Fruit fly (Drosophila melanogaster) whole organism, embryonic: ENCODE measurements around the gene raptor.

Experiments used
- Awh ChIP-seq: fragments of 200-800 bp; sonication (Bioruptor generic); IDR thresholded peaks from 2 replicates; pipeline ENCODE4, ENCODE4 v1.3.6; 2022; ENCODE audit warnings: missing biosample characterization, missing genetic modification characterization
- B-H1 ChIP-seq: fragments of 200-800 bp; sonication (Bioruptor generic); IDR thresholded peaks from 3 replicates; pipeline ENCODE4 v1.3.6; 2022; ENCODE audit warnings: missing biosample characterization, missing genetic modification characterization
- Blimp-1 ChIP-seq: fragments of 200-800 bp; sonication (Bioruptor generic); optimal IDR thresholded peaks from 3 replicates; lab custom pipeline; 2018; ENCODE audit warnings: missing biosample characterization, missing genetic modification characterization, mild to moderate bottlenecking, moderate library complexity, missing genetic modification reagents
- BtbVII ChIP-seq: fragments of 200-800 bp; sonication (Bioruptor generic); optimal IDR thresholded peaks from 3 replicates; lab custom pipeline; 2017; ENCODE audit warnings: missing biosample characterization, mild to moderate bottlenecking, missing genetic modification characterization
- CG11456 ChIP-seq: fragments of 200-800 bp; sonication (Bioruptor generic); IDR thresholded peaks from 3 replicates; pipeline ENCODE4 v1.3.6; 2022; ENCODE audit warnings: missing biosample characterization, missing genetic modification characterization
- CG11723 ChIP-seq: fragments of 200-800 bp; sonication (Bioruptor generic); optimal IDR thresholded peaks from 2 replicates; lab custom pipeline; 2017; ENCODE audit warnings: missing biosample characterization, mild to moderate bottlenecking, missing genetic modification characterization
- CG13624 ChIP-seq: fragments of 200-800 bp; sonication (Bioruptor generic); optimal IDR thresholded peaks from 2 replicates; lab custom pipeline; 2016; ENCODE audit warnings: missing biosample characterization, missing genetic modification characterization
- CG14014 ChIP-seq: fragments of 200-800 bp; sonication (Bioruptor generic); IDR thresholded peaks from 2 replicates; pipeline ENCODE4 v1.3.6; 2022; ENCODE audit warnings: missing biosample characterization, missing genetic modification characterization
- CG14667 ChIP-seq: fragments of 200-800 bp; sonication (Bioruptor generic); IDR thresholded peaks from 2 replicates; pipeline ENCODE4 v1.3.6; 2022; ENCODE audit warnings: missing biosample characterization, missing genetic modification characterization
- CG17912 ChIP-seq: fragments of 200-800 bp; sonication (Bioruptor generic); optimal IDR thresholded peaks from 2 replicates; lab custom pipeline; 2018; ENCODE audit warnings: missing biosample characterization, mild to moderate bottlenecking, missing genetic modification characterization
- CG18476 ChIP-seq: fragments of 200-800 bp; sonication (Bioruptor generic); optimal IDR thresholded peaks from 2 replicates; lab custom pipeline; 2016; ENCODE audit warnings: missing biosample characterization, mild to moderate bottlenecking, missing genetic modification characterization
- CG3065 ChIP-seq: fragments of 200-800 bp; sonication (Bioruptor generic); optimal IDR thresholded peaks from 2 replicates; lab custom pipeline; 2016; ENCODE audit warnings: missing biosample characterization, missing genetic modification characterization
- CG31441 ChIP-seq: fragments of 200-800 bp; sonication (Bioruptor generic); IDR thresholded peaks from 2 replicates; pipeline ENCODE4 v1.3.6; 2022; ENCODE audit warnings: missing biosample characterization, missing genetic modification characterization
- CG3163 ChIP-seq: fragments of 200-800 bp; sonication (Bioruptor generic); optimal IDR thresholded peaks from 3 replicates; lab custom pipeline; 2016; ENCODE audit warnings: missing biosample characterization, missing genetic modification characterization
- CG32532 ChIP-seq: fragments of 200-800 bp; sonication (Bioruptor generic); IDR thresholded peaks from 2 replicates; pipeline ENCODE4 v1.3.6; 2022; ENCODE audit warnings: missing biosample characterization, missing genetic modification characterization
- CG34376 ChIP-seq: fragments of 200-800 bp; sonication (Bioruptor generic); optimal IDR thresholded peaks from 2 replicates; lab custom pipeline; 2018; ENCODE audit warnings: missing biosample characterization, mild to moderate bottlenecking, missing genetic modification characterization
- CG4707 ChIP-seq: fragments of 200-800 bp; sonication (Bioruptor generic); optimal IDR thresholded peaks from 2 replicates; lab custom pipeline; 2018; ENCODE audit warnings: missing biosample characterization, mild to moderate bottlenecking, missing genetic modification characterization, moderate library complexity
- CG5953 ChIP-seq: fragments of 200-800 bp; sonication (Bioruptor generic); IDR thresholded peaks from 2 replicates; pipeline ENCODE4 v1.3.6; 2022; ENCODE audit warnings: missing biosample characterization, missing genetic modification characterization
- CG9727 ChIP-seq: fragments of 200-800 bp; sonication (Bioruptor generic); optimal IDR thresholded peaks from 3 replicates; lab custom pipeline; 2017; ENCODE audit warnings: missing biosample characterization, mild to moderate bottlenecking, missing genetic modification characterization
- CHES-1-like ChIP-seq: fragments of 200-800 bp; sonication (Bioruptor generic); optimal IDR thresholded peaks from 2 replicates; lab custom pipeline; 2016; ENCODE audit warnings: missing biosample characterization, missing genetic modification characterization
- D ChIP-seq, 2 experiments: fragments of 200-800 bp in 1 of 2; fragments of >200 bp in 1 of 2; sonication (Bioruptor generic) in 1 of 2; optimal IDR thresholded peaks; 2 replicates in 1 of 2; 3 replicates in 1 of 2; lab custom pipeline; 2017; ENCODE audit warnings: mild to moderate bottlenecking in 1 of 2, missing biosample characterization in 1 of 2, missing genetic modification characterization in 1 of 2, missing genetic modification reagents in 1 of 2
- Dek ChIP-seq: fragments of 200-800 bp; sonication (Bioruptor generic); optimal IDR thresholded peaks from 3 replicates; lab custom pipeline; 2019; ENCODE audit warnings: missing biosample characterization, mild to moderate bottlenecking, missing genetic modification characterization, moderate library complexity
- HHEX ChIP-seq: fragments of 200-800 bp; sonication (Bioruptor generic); optimal IDR thresholded peaks from 3 replicates; lab custom pipeline; 2017; ENCODE audit warnings: missing biosample characterization, mild to moderate bottlenecking, missing genetic modification characterization, missing genetic modification reagents
- HLH54F ChIP-seq: fragments of 200-800 bp; sonication (Bioruptor generic); optimal IDR thresholded peaks from 3 replicates; lab custom pipeline; 2016; ENCODE audit warnings: missing biosample characterization, missing genetic modification characterization
- Mrtf ChIP-seq: fragments of 200-800 bp; sonication (Bioruptor generic); IDR thresholded peaks from 3 replicates; pipeline ENCODE4 v1.3.6; 2022; ENCODE audit warnings: missing biosample characterization, missing genetic modification characterization
- NK7.1 ChIP-seq: fragments of 200-800 bp; sonication (Bioruptor generic); optimal IDR thresholded peaks from 3 replicates; lab custom pipeline; 2016; ENCODE audit warnings: missing biosample characterization, missing genetic modification characterization
- Oaz ChIP-seq: fragments of 200-800 bp; sonication (Bioruptor generic); IDR thresholded peaks from 2 replicates; pipeline ENCODE4 v1.3.6; 2022; ENCODE audit warnings: missing biosample characterization, missing genetic modification characterization
- Opbp ChIP-seq: fragments of 200-800 bp; sonication (Bioruptor generic); IDR thresholded peaks from 3 replicates; pipeline ENCODE4 v1.3.6; 2022; ENCODE audit warnings: missing biosample characterization, missing genetic modification characterization; ENCODE audit not compliant: partially characterized antibody
- Poxn ChIP-seq: fragments of 200-800 bp; sonication (Bioruptor generic); IDR thresholded peaks from 2 replicates; pipeline ENCODE4 v1.3.6; 2022; ENCODE audit warnings: missing biosample characterization, missing genetic modification characterization
- cad ChIP-seq: fragments of >200 bp; optimal IDR thresholded peaks from 2 replicates; lab custom pipeline; 2017; ENCODE audit warnings: missing biosample characterization, missing genetic modification characterization
- disco-r ChIP-seq: fragments of 200-800 bp; sonication (Bioruptor generic); optimal IDR thresholded peaks from 2 replicates; lab custom pipeline; 2016; ENCODE audit warnings: missing biosample characterization, missing genetic modification characterization
- dmrt99B ChIP-seq: fragments of 200-800 bp; sonication (Bioruptor generic); optimal IDR thresholded peaks from 2 replicates; lab custom pipeline; 2018; ENCODE audit warnings: missing biosample characterization, mild to moderate bottlenecking, missing genetic modification characterization, moderate library complexity
- exex ChIP-seq: fragments of 200-800 bp; sonication (Bioruptor generic); optimal IDR thresholded peaks from 4 replicates; lab custom pipeline; 2018; ENCODE audit warnings: missing biosample characterization, mild to moderate bottlenecking, missing genetic modification characterization, moderate library complexity
- fd3F ChIP-seq: fragments of 200-800 bp; sonication (Bioruptor generic); optimal IDR thresholded peaks from 2 replicates; lab custom pipeline; 2018; ENCODE audit warnings: missing biosample characterization, mild to moderate bottlenecking, missing genetic modification characterization, moderate library complexity
- ham ChIP-seq: fragments of 200-800 bp; sonication (Bioruptor generic); IDR thresholded peaks from 2 replicates; pipeline ENCODE4 v1.3.6; 2022; ENCODE audit warnings: missing biosample characterization, missing genetic modification characterization
- hb ChIP-seq: fragments of 200-800 bp; sonication (Bioruptor generic); IDR thresholded peaks from 3 replicates; pipeline ENCODE4 v1.3.6; 2022; ENCODE audit warnings: missing biosample characterization, missing genetic modification characterization; ENCODE audit not compliant: partially characterized antibody
- ind ChIP-seq: fragments of 200-800 bp; sonication (Bioruptor generic); optimal IDR thresholded peaks from 3 replicates; lab custom pipeline; 2016; ENCODE audit warnings: missing biosample characterization, missing genetic modification characterization
- lbe ChIP-seq: fragments of 200-800 bp; sonication (Bioruptor generic); optimal IDR thresholded peaks from 2 replicates; lab custom pipeline; 2016; ENCODE audit warnings: missing biosample characterization, mild to moderate bottlenecking, missing genetic modification characterization
- lilli ChIP-seq: fragments of 200-800 bp; sonication (Bioruptor generic); optimal IDR thresholded peaks from 3 replicates; lab custom pipeline; 2016; ENCODE audit warnings: missing biosample characterization, missing genetic modification characterization
- maf-S ChIP-seq: fragments of 200-800 bp; sonication (Bioruptor generic); optimal IDR thresholded peaks from 2 replicates; lab custom pipeline; 2016; ENCODE audit warnings: missing biosample characterization, missing genetic modification characterization
- nmo ChIP-seq: fragments of 200-800 bp; sonication (Bioruptor generic); optimal IDR thresholded peaks from 2 replicates; lab custom pipeline; 2018; ENCODE audit warnings: missing biosample characterization, mild to moderate bottlenecking, missing genetic modification characterization, moderate library complexity
- odd ChIP-seq: fragments of 200-800 bp; sonication (Bioruptor generic); optimal IDR thresholded peaks from 2 replicates; lab custom pipeline; 2017; ENCODE audit warnings: missing biosample characterization, mild to moderate bottlenecking, missing genetic modification characterization
- p53 ChIP-seq: fragments of 200-800 bp; sonication (Bioruptor generic); optimal IDR thresholded peaks from 2 replicates; lab custom pipeline; 2016; ENCODE audit warnings: missing biosample characterization, missing genetic modification characterization
- peb ChIP-seq: fragments of 200-800 bp; sonication (Bioruptor generic); IDR thresholded peaks from 2 replicates; pipeline ENCODE4 v1.3.6; 2022; ENCODE audit warnings: missing biosample characterization, missing genetic modification characterization
- phol ChIP-seq: fragments of 200-800 bp; sonication (Bioruptor generic); optimal IDR thresholded peaks from 3 replicates; lab custom pipeline; 2018; ENCODE audit warnings: missing biosample characterization, mild to moderate bottlenecking, missing genetic modification characterization, moderate library complexity
- pnt ChIP-seq: fragments of 200-800 bp; sonication (Bioruptor generic); optimal IDR thresholded peaks from 3 replicates; lab custom pipeline; 2016; ENCODE audit warnings: missing biosample characterization, missing genetic modification characterization
- scrt ChIP-seq: fragments of 200-800 bp; sonication (Bioruptor generic); optimal IDR thresholded peaks from 2 replicates; lab custom pipeline; 2018; ENCODE audit warnings: missing biosample characterization, mild to moderate bottlenecking, missing genetic modification characterization, moderate library complexity
- sisA ChIP-seq: fragments of 200-800 bp; sonication (Bioruptor generic); IDR thresholded peaks from 2 replicates; pipeline ENCODE4 v1.3.6; 2022; ENCODE audit warnings: missing biosample characterization, missing genetic modification characterization
- trh ChIP-seq: fragments of 200-800 bp; sonication (Bioruptor generic); optimal IDR thresholded peaks from 2 replicates; lab custom pipeline; 2016; ENCODE audit warnings: missing biosample characterization, missing genetic modification characterization
- zen ChIP-seq: fragments of 200-800 bp; sonication (Bioruptor generic); optimal IDR thresholded peaks from 3 replicates; lab custom pipeline; 2018; ENCODE audit warnings: missing biosample characterization, mild to moderate bottlenecking, missing genetic modification characterization, moderate library complexity
- zfh2 ChIP-seq: fragments of 200-800 bp; sonication (Bioruptor generic); optimal IDR thresholded peaks from 2 replicates; lab custom pipeline; 2016; ENCODE audit warnings: missing biosample characterization, missing genetic modification characterization

raptor gene

DNA sequence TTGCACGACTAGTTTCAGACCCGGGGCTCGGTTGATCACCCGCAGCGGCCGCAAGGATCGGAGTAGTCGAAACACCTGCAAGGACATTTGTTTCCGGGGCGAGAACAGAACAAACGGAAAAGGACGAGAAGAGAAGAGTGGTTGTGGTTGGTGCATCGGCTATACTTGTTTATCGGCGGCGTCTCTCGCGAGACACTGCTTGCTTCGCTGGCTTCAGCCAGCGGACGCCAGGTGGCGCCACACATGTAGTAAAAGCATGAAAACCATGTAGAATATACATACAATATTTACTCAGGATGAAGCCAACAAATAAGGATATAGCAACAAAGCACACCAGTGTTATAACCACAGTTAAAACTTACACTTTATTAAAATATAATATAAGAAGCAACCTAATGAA is 19.9 kb upstream of the raptor start (continued):
- no peak for TF ChIP-seq HLH54F (GFP tag; lab: Kevin White, UChicago)
- no peak for TF ChIP-seq CG31441 (GFP tag; lab: Robert Waterston, UW)
- no peak for TF ChIP-seq Poxn
- TF ChIP-seq CG11456 = peak; percentile 89
- peak; percentile 47; the same call in 1 of the 2 replicates for TF ChIP-seq Awh (GFP tag; lab: Robert Waterston, UW)
- 0 out of 2 replicates have a peak, but pooled peaks have one; percentile 37 for TF ChIP-seq Oaz
- TF ChIP-seq sisA (GFP tag; lab: Robert Waterston, UW) = no peak
- peak; percentile 29; the same call in 1 of the 2 replicates for TF ChIP-seq CG14667
- TF ChIP-seq CG4707 (GFP tag; lab: Kevin White, UChicago) = no peak
- no peak for TF ChIP-seq CG11723 (GFP tag; lab: Kevin White, UChicago)
- no peak for TF ChIP-seq dmrt99B
- no peak for TF ChIP-seq exex
- TF ChIP-seq BtbVII (GFP tag; lab: Kevin White, UChicago) = no peak
- no peak for TF ChIP-seq fd3F (GFP tag; lab: Kevin White, UChicago)
- no peak for TF ChIP-seq cad (GFP tag; lab: Kevin White, UChicago)
- TF ChIP-seq B-H1 = no peak
- TF ChIP-seq disco-r (GFP tag; lab: Kevin White, UChicago) = peak; percentile 13
- TF ChIP-seq CG34376 (GFP tag; lab: Kevin White, UChicago) = no peak
- no peak for TF ChIP-seq trh (GFP tag; lab: Kevin White, UChicago)
- peak; percentile 14 for TF ChIP-seq CG3163
- TF ChIP-seq CG18476 = no peak
- TF ChIP-seq ham (GFP tag; lab: Robert Waterston, UW) = no peak
- TF ChIP-seq D (optimal IDR thresholded peaks at IDR 0.05; lab: Kevin White, UChicago) = no peak
- TF ChIP-seq D (GFP tag; optimal IDR thresholded peaks at IDR 0.05; lab: Kevin White, UChicago) = peak; percentile 20
- peak; percentile 19 for TF ChIP-seq HHEX (GFP tag; lab: Kevin White, UChicago)
- TF ChIP-seq Opbp (GFP tag; lab: Robert Waterston, UW) = peak; percentile 53; the same call in 2 of the 3 replicates
- TF ChIP-seq CG17912 (GFP tag; lab: Kevin White, UChicago) = no peak
- 0 out of 2 replicates have a peak, but pooled peaks have one; percentile 22 for TF ChIP-seq CG14014 (GFP tag; lab: Robert Waterston, UW)
- TF ChIP-seq pnt = peak; percentile 4
- TF ChIP-seq Dek = peak; percentile 21
- TF ChIP-seq lbe = no peak
- no peak for TF ChIP-seq Blimp-1 (GFP tag; lab: Kevin White, UChicago)
- 0 out of 2 replicates have a peak, but pooled peaks have one; percentile 17 for TF ChIP-seq peb (GFP tag; lab: Robert Waterston, UW)
- TF ChIP-seq zfh2 (GFP tag; lab: Kevin White, UChicago) = peak; percentile 1
- no peak for TF ChIP-seq maf-S (GFP tag; lab: Kevin White, UChicago)
- TF ChIP-seq zen (tag; lab: Kevin White, UChicago) = peak; percentile 49
- TF ChIP-seq odd = no peak
- TF ChIP-seq p53 = no peak
- no peak for TF ChIP-seq lilli
- peak; percentile 39 for TF ChIP-seq nmo (GFP tag; lab: Kevin White, UChicago)
- TF ChIP-seq CG3065 (GFP tag; lab: Kevin White, UChicago) = no peak
- no peak for TF ChIP-seq hb (GFP tag; lab: Robert Waterston, UW)
- TF ChIP-seq CG32532 (GFP tag; lab: Robert Waterston, UW) = peak; percentile 75
- TF ChIP-seq ind (GFP tag; lab: Kevin White, UChicago) = peak; percentile 41
- peak; percentile 35; the same call in 1 of the 3 replicates for TF ChIP-seq Mrtf (GFP tag; lab: Robert Waterston, UW)
- TF ChIP-seq CHES-1-like (GFP tag; lab: Kevin White, UChicago) = no peak
- TF ChIP-seq NK7.1 (GFP tag; lab: Kevin White, UChicago) = no peak
- TF ChIP-seq scrt (GFP tag; lab: Kevin White, UChicago) = no peak
- TF ChIP-seq phol = peak; percentile 46
- no peak for TF ChIP-seq CG5953 (GFP tag; lab: Robert Waterston, UW)
- TF ChIP-seq CG9727 (GFP tag; lab: Kevin White, UChicago) = peak; percentile 17
- TF ChIP-seq CG13624 = no peak
